Worm (Caenorhabditis elegans) whole organism, mixed stage, embryonic: ENCODE data around the gene col-84.

ENCODE experiments used
- lin-13 ChIP-seq: fragments of 150-350 bp; optimal IDR thresholded peaks from 2 replicates; lab custom pipeline; 2014; ENCODE audit warnings: missing biosample characterization, missing genetic modification characterization
- mep-1 ChIP-seq: fragments of 150-350 bp; optimal IDR thresholded peaks from 2 replicates; lab custom pipeline; 2017; ENCODE audit warnings: missing biosample characterization, missing genetic modification reagents, missing genetic modification characterization, inconsistent platforms
- ztf-11 ChIP-seq: fragments of 150-350 bp; optimal IDR thresholded peaks from 2 replicates; lab custom pipeline; 2014; ENCODE audit warnings: missing biosample characterization, missing genetic modification characterization

- TF ChIP-seq lin-13 (tag; lab: Kevin White, UChicago) (peak; percentile 24), mep-1 (tag; lab: Kevin White, UChicago) (no peak), ztf-11 (peak; percentile 0)
These were observed 21.2 kb downstream of the col-84 start for ce11 chrII:11889420-11890075.
